Worm (Caenorhabditis elegans) whole organism, L2 larva: ENCODE data around the gene srd-12.

Experiments used
- aly-2 ChIP-seq: fragments of 150-350 bp; optimal IDR thresholded peaks from 2 replicates; lab custom pipeline; 2014; ENCODE audit warnings: missing biosample characterization, missing genetic modification characterization
- ama-1 ChIP-seq: fragments of 150-350 bp; optimal IDR thresholded peaks from 2 replicates; lab custom pipeline; 2018; ENCODE audit warnings: inconsistent platforms
- ceh-16 ChIP-seq: fragments of 150-350 bp; optimal IDR thresholded peaks from 2 replicates; lab custom pipeline; 2014; ENCODE audit warnings: missing biosample characterization, missing genetic modification characterization
- ceh-82 ChIP-seq: fragments of 150-350 bp; optimal IDR thresholded peaks from 2 replicates; lab custom pipeline; 2014; ENCODE audit warnings: missing biosample characterization, missing genetic modification characterization
- elt-1 ChIP-seq: fragments of 150-350 bp; optimal IDR thresholded peaks from 2 replicates; lab custom pipeline; 2014; ENCODE audit warnings: missing biosample characterization, missing genetic modification characterization
- elt-3 ChIP-seq: sonication (generic microtip); optimal IDR thresholded peaks from 2 replicates; lab custom pipeline; 2017; ENCODE audit warnings: missing biosample characterization, missing genetic modification characterization
- lin-13 ChIP-seq: fragments of 150-350 bp; optimal IDR thresholded peaks from 2 replicates; lab custom pipeline; 2014; ENCODE audit warnings: missing biosample characterization, missing genetic modification reagents, missing genetic modification characterization
- mab-5 ChIP-seq: fragments of 150-350 bp; optimal IDR thresholded peaks from 2 replicates; lab custom pipeline; 2014; ENCODE audit warnings: missing biosample characterization, missing genetic modification characterization
- nhr-12 ChIP-seq: fragments of 150-350 bp; optimal IDR thresholded peaks from 2 replicates; lab custom pipeline; 2014; ENCODE audit warnings: missing biosample characterization, missing genetic modification characterization
- nhr-23 ChIP-seq: fragments of 150-350 bp; optimal IDR thresholded peaks from 2 replicates; lab custom pipeline; 2014; ENCODE audit warnings: missing biosample characterization, missing genetic modification reagents, missing genetic modification characterization
- snpc-4 ChIP-seq: fragments of 150-350 bp; optimal IDR thresholded peaks from 2 replicates; lab custom pipeline; 2014; ENCODE audit warnings: missing biosample characterization, missing genetic modification characterization
- unc-62 ChIP-seq: fragments of 150-350 bp; optimal IDR thresholded peaks from 2 replicates; lab custom pipeline; 2014; ENCODE audit warnings: missing biosample characterization, missing genetic modification reagents, missing genetic modification characterization
- zag-1 ChIP-seq: fragments of 150-350 bp; optimal IDR thresholded peaks from 2 replicates; lab custom pipeline; 2014; ENCODE audit warnings: missing biosample characterization, missing genetic modification characterization
- ztf-4 ChIP-seq: fragments of 150-350 bp; optimal IDR thresholded peaks from 2 replicates; lab custom pipeline; 2014; ENCODE audit warnings: missing biosample characterization, missing genetic modification characterization

- TF ChIP-seq elt-1 (no peak), zag-1 (tag; lab: Kevin White, UChicago) (no peak), nhr-12 (tag; lab: Kevin White, UChicago) (no peak), lin-13 (GFP tag; lab: Kevin White, UChicago) (no peak), snpc-4 (tag; lab: Kevin White, UChicago) (no peak), aly-2 (tag; lab: Kevin White, UChicago) (no peak), mab-5 (tag; lab: Kevin White, UChicago) (no peak), ama-1 (lab: Kevin White, UChicago) (no peak), elt-3 (tag; lab: Kevin White, UChicago) (no peak), unc-62 (GFP tag; lab: Kevin White, UChicago) (no peak), ztf-4 (tag; lab: Kevin White, UChicago) (no peak), ceh-16 (no peak), nhr-23 (no peak), ceh-82 (no peak)
Observed at ce11 chrIV:5587964-5588860, 41.8 kb downstream of the srd-12 start.
